Worm (Caenorhabditis elegans) whole organism, young adult: ENCODE data around the gene amx-1.

Source experiments
- B0019.2 ChIP-seq: fragments of 200-800 bp; sonication (Bioruptor generic); conservative IDR thresholded peaks from 2 replicates; pipeline ENCODE4 v1.3.6; 2022; ENCODE audit warnings: missing genetic modification reagents, missing genetic modification characterization, missing compliant biosample characterization
- F57C9.4 ChIP-seq: sonication (generic microtip); optimal IDR thresholded peaks from 2 replicates; lab custom pipeline; 2017; ENCODE audit warnings: mild to moderate bottlenecking, missing genetic modification characterization, missing compliant biosample characterization
- ama-1 ChIP-seq, 3 experiments: fragments of 150-350 bp in 1 of 3; sonication (generic microtip) in 2 of 3; optimal IDR thresholded peaks; 2 replicates each; lab custom pipeline; 2014 to 2018; ENCODE audit warnings: missing biosample characterization in 2 of 3, missing genetic modification characterization in 2 of 3, missing genetic modification reagents in 2 of 3
- madf-10 ChIP-seq: sonication (generic microtip); optimal IDR thresholded peaks from 2 replicates; lab custom pipeline; 2016; ENCODE audit warnings: mild to moderate bottlenecking, missing genetic modification characterization, missing compliant biosample characterization
- snpc-4 ChIP-seq, 5 experiments: fragments of 150-350 bp in 1 of 5; sonication (generic microtip) in 4 of 5; optimal IDR thresholded peaks; 2 replicates each; lab custom pipeline; 2014 to 2018; ENCODE audit warnings: missing genetic modification characterization in 5 of 5, missing biosample characterization in 3 of 5, antibody characterized with exemption in 2 of 5, mild to moderate bottlenecking in 2 of 5, missing compliant biosample characterization in 2 of 5, missing genotype in 2 of 5, moderate library complexity in 2 of 5, missing genetic modification reagents in 1 of 5
- zfh-2 ChIP-seq: fragments of 200-800 bp; sonication (Bioruptor generic); conservative IDR thresholded peaks from 2 replicates; pipeline ENCODE4 v1.3.6; 2022; ENCODE audit warnings: missing genetic modification reagents, missing genetic modification characterization, missing compliant biosample characterization
- ztf-22 ChIP-seq: fragments of 200-800 bp; sonication (Bioruptor generic); optimal IDR thresholded peaks from 2 replicates; lab custom pipeline; 2018; ENCODE audit warnings: mild to moderate bottlenecking, missing genetic modification characterization, moderate library complexity, missing compliant biosample characterization

DNA sequence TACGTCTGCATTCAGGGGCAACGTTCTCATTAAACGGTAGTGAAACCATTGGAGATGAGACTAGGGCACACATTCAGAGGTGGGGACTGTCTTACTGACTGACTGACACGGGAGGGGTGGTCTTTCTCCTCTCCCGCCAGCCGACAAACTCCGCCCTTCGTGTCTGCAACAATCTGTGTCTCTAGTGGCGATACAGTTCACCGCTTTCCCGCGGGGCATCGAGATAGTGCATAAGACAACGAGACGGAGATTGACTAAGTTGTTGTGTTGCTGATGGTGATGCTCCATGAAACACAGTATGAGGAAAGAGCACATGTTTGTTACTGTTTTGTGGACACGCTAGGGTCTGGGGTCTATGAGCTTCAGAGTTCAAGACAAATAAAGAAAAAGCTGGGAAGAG, 51.2 kb downstream of the amx-1 start:
- no peak for TF ChIP-seq ztf-22 (GFP tag; lab: Kevin White, UChicago)
- TF ChIP-seq B0019.2 (GFP tag; lab: Robert Waterston, UW): no peak
- TF ChIP-seq snpc-4 (GFP tag; optimal IDR thresholded peaks at IDR 0.05; lab: Kevin White, UChicago): no peak
- TF ChIP-seq snpc-4 (tag; optimal IDR thresholded peaks at IDR 0.05; lab: Kevin White, UChicago): peak in 2 of 4 experiments; percentile 10 to 15
- TF ChIP-seq madf-10 (tag; lab: Kevin White, UChicago): no peak
- TF ChIP-seq zfh-2: peak; percentile 90
- TF ChIP-seq ama-1 (optimal IDR thresholded peaks at IDR 0.05; lab: Kevin White, UChicago): no peak
- TF ChIP-seq ama-1 (GFP tag; optimal IDR thresholded peaks at IDR 0.05; lab: Kevin White, UChicago): no peak
- TF ChIP-seq F57C9.4 (tag; lab: Kevin White, UChicago): no peak
